Worm (Caenorhabditis elegans) whole organism, L4/young adult: ENCODE measurements around the gene F56D6.18.

Experiments used
- W03F9.2 ChIP-seq: fragments of 150-350 bp; optimal IDR thresholded peaks from 2 replicates; lab custom pipeline; 2014; ENCODE audit warnings: missing biosample characterization, missing genetic modification characterization
- dao-5 ChIP-seq: sonication (generic microtip); optimal IDR thresholded peaks from 2 replicates; lab custom pipeline; 2016; ENCODE audit warnings: missing genotype, missing genetic modification characterization, moderate library complexity, missing compliant biosample characterization
- him-1 ChIP-seq: sonication (generic microtip); optimal IDR thresholded peaks from 2 replicates; lab custom pipeline; 2016; ENCODE audit warnings: missing genotype, missing genetic modification reagents, missing genetic modification characterization, missing compliant biosample characterization

DNA sequence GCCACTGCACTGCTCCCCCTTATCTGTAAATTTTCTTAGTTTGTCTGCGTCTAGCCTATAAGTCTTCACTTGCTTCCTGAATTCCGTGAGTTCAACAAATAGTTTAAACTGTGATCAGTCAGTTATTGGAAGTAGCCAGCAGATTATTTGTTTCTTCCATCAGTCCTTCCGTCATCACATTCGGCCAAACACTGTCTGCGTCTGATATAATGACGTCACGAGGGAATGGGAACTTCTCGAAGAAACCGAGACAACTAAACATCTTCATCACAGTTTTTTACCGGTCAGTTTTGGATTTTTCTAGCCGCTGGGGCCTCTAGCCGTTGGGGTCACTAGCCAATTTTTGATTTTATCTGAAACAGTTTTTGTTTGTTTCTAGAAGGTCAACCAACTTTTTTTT lies 45.7 kb downstream of the F56D6.18 start:
- TF ChIP-seq W03F9.2 (no peak), dao-5 (no peak), him-1 (tag; lab: Kevin White, UChicago) (no peak)
